Fruit fly (Drosophila melanogaster) Kc167 (cell line): ENCODE measurements around the gene CG17475.

Experiments used
- Myc ChIP-seq: fragments of >200 bp; optimal IDR thresholded peaks from 2 replicates; lab custom pipeline; 2017; ENCODE audit warnings: missing external identifiers
- Sin3A ChIP-seq: fragments of >200 bp; optimal IDR thresholded peaks from 2 replicates; lab custom pipeline; 2018; ENCODE audit warnings: missing external identifiers
- h ChIP-seq: fragments of >200 bp; optimal IDR thresholded peaks from 3 replicates; lab custom pipeline; 2018; ENCODE audit warnings: missing external identifiers
- psq ChIP-seq: fragments of >200 bp; optimal IDR thresholded peaks from 2 replicates; lab custom pipeline; 2017; ENCODE audit warnings: missing external identifiers

DNA sequence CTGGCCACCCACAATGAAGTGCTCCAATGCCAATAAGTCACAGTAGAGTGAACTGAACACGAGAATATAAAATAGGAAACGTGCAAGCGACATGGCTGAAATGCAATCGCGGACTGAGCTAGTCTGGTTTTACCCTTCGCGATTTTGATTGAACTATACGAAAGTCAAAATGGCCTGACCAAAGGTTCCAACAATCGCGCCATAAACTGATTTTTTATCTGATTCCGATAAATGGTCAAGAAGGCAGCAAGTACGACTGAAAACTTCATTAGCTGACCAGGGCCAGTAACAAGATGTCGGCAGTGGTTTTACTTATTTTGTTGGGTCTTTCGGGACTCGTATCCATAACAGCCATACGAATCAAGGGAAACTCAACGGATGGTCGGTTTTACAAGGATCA is 3.4 kb downstream of the CG17475 start, which contains the start of the genes CG17477 and CG31269:
- no peak for TF ChIP-seq Myc (lab: Kevin White, UChicago)
- no peak for TF ChIP-seq psq (lab: Kevin White, UChicago)
- TF ChIP-seq Sin3A = no peak
- no peak for TF ChIP-seq h (lab: Kevin White, UChicago)
